Worm (Caenorhabditis elegans): Measurements from ENCODE around the gene fbxb-116.

ce11 chrV:19278488-19278887, 44.9 kb downstream of the fbxb-116 start:
- TF ChIP-seq fkh-10 (GFP tag; optimal IDR thresholded peaks at IDR 0.05) (no peak), cey-2 (tag; optimal IDR thresholded peaks at IDR 0.05; ENCODE audit: borderline replicate concordance, insufficient read depth) (no peak), aly-2 (tag; optimal IDR thresholded peaks at IDR 0.05) (no peak), nhr-42 (GFP tag; IDR thresholded peaks at IDR 0.05) (no peak), jun-1 (tag; optimal IDR thresholded peaks at IDR 0.05) (no peak), mxl-3 (GFP tag; optimal IDR thresholded peaks at IDR 0.05) (no peak), snpc-4 (tag; optimal IDR thresholded peaks at IDR 0.05) (no peak), pqm-1 (tag; optimal IDR thresholded peaks at IDR 0.05) (no peak), unc-39 (tag; optimal IDR thresholded peaks at IDR 0.05) (no peak), fos-1 (tag; optimal IDR thresholded peaks at IDR 0.05) (no peak), nhr-6 (tag; optimal IDR thresholded peaks at IDR 0.05) (no peak), nhr-11 (tag; optimal IDR thresholded peaks at IDR 0.05) (no peak), zip-2 (tag; optimal IDR thresholded peaks at IDR 0.05) (no peak), pha-4 (GFP tag; IDR thresholded peaks at IDR 0.05) (no peak), pha-4 (tag; optimal IDR thresholded peaks at IDR 0.05) (no peak)
